Worm (Caenorhabditis elegans): ENCODE measurements around the gene srd-38.

ce11 chrX:13331386-13331785 lies 39.8 kb downstream of the srd-38 start, which contains the start of gene sir-2.3:
- TF ChIP-seq jun-1 (tag; optimal IDR thresholded peaks at IDR 0.05) (no peak), nfya-1 (tag; optimal IDR thresholded peaks at IDR 0.05; ENCODE audit: insufficient read depth) (no peak), skn-1 (tag; optimal IDR thresholded peaks at IDR 0.05) (no peak)
